Fruit fly (Drosophila melanogaster) whole organism: Measurements from ENCODE around the gene Ir94a.

ENCODE experiments used
- CG8478 ChIP-seq: fragments of >200 bp; optimal IDR thresholded peaks from 2 replicates; lab custom pipeline; 2018; ENCODE audit warnings: inconsistent platforms
- Dll ChIP-seq: fragments of >200 bp; optimal IDR thresholded peaks from 2 replicates; lab custom pipeline; 2017
- EcR ChIP-seq, 2 experiments: fragments of >200 bp; optimal IDR thresholded peaks; 2 replicates each; lab custom pipeline; 2017; ENCODE audit warnings: missing biosample characterization in 2 of 2, missing genetic modification characterization in 2 of 2, missing genetic modification reagents in 2 of 2
- pan ChIP-seq: fragments of >200 bp; optimal IDR thresholded peaks from 2 replicates; lab custom pipeline; 2017
- psq ChIP-seq: fragments of >200 bp; optimal IDR thresholded peaks from 2 replicates; lab custom pipeline; 2017
- usp ChIP-seq: fragments of >200 bp; optimal IDR thresholded peaks from 2 replicates; lab custom pipeline; 2017; ENCODE audit warnings: missing biosample characterization, missing genetic modification characterization, mixed read lengths

The Ir94a gene

dm6 chr3R:22113127-22113526, at the start of gene Ir94a:
Gene Ir94a (plus strand): TSS chr3R:22113427.
- TF ChIP-seq EcR (GFP tag; optimal IDR thresholded peaks at IDR 0.05; lab: Kevin White, UChicago) (no peak), psq (lab: Kevin White, UChicago) (no peak), usp (no peak), Dll (lab: Kevin White, UChicago) (no peak), pan (lab: Kevin White, UChicago) (no peak), CG8478 (lab: Kevin White, UChicago) (no peak)

- TF ChIP-seq CG8478 (lab: Kevin White, UChicago): no peak
- no peak for TF ChIP-seq psq (lab: Kevin White, UChicago)
- no peak for TF ChIP-seq EcR (GFP tag; optimal IDR thresholded peaks at IDR 0.05; lab: Kevin White, UChicago)
- TF ChIP-seq usp: no peak
- TF ChIP-seq pan (lab: Kevin White, UChicago): no peak
- TF ChIP-seq Dll (lab: Kevin White, UChicago): no peak
Observed at dm6 chr3R:22066440-22066839, 46.8 kb upstream of the Ir94a start.

DNA sequence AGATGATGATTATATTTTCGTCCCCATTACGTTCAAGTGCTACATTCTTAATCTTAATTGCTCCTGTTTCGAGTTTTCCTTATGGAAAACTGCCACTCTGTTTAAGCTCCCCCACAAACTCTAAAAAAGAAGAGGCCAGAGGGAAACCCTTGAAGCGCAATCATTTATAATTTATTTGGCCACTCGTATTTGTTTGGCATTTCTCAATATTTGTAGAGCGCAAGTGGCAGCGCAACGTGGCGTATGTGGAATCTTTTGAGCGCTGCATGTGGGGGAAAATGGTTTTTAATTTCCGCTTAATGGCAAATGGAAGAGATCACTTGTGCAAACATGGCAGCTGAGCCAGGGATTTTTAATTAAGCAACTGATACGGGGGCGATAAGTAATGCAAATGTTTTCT, 46.0 kb upstream of the Ir94a start:
- TF ChIP-seq pan (lab: Kevin White, UChicago): no peak
- no peak for TF ChIP-seq psq (lab: Kevin White, UChicago)
- TF ChIP-seq Dll (lab: Kevin White, UChicago): no peak

DNA sequence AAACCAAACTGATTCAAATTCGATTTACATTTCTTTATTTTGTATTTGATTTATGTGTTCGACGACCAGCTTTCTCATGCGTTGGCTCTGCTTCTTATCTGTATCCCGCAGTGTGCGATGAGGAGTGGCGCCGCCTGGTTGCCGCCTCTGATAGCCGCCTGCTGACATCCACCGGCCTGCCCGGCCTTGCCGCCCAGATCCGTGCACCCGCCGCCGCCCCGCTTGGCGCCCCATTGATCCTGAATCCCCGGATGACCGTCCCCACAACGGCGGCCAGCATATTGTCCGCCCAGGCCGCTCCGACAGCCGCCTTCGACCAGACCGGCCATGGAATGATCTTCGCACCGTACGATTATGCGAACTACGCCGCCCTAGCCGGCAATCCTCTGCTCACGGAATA, 41.6 kb upstream of the Ir94a start:
- TF ChIP-seq EcR (GFP tag; optimal IDR thresholded peaks at IDR 0.05; lab: Kevin White, UChicago) (no peak), CG8478 (lab: Kevin White, UChicago) (no peak), pan (lab: Kevin White, UChicago) (no peak), usp (no peak), psq (lab: Kevin White, UChicago) (no peak), Dll (lab: Kevin White, UChicago) (no peak)

DNA sequence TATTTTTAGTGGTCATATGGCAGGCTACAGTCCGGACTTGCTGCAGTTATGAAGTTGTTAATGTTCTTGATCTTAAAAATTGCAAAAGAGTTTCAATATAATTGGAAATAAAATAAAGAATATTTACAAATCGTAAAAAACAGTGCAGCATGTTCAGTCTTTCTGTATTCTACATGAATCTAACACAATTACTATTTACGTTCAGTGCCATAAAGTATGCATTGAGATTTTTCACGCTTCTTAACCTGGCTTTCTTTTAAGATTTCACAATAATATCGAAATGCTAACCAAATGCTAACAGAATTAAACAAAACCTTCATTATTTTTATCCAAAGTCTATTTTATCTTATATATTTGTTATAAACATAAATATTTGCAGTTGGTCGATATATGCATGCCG, 40.7 kb upstream of the Ir94a start:
- no peak for TF ChIP-seq psq (lab: Kevin White, UChicago)
- no peak for TF ChIP-seq usp
- no peak for TF ChIP-seq CG8478 (lab: Kevin White, UChicago)
- TF ChIP-seq pan (lab: Kevin White, UChicago): no peak
- TF ChIP-seq EcR (GFP tag; optimal IDR thresholded peaks at IDR 0.05; lab: Kevin White, UChicago): no peak
- TF ChIP-seq Dll (lab: Kevin White, UChicago): no peak

DNA sequence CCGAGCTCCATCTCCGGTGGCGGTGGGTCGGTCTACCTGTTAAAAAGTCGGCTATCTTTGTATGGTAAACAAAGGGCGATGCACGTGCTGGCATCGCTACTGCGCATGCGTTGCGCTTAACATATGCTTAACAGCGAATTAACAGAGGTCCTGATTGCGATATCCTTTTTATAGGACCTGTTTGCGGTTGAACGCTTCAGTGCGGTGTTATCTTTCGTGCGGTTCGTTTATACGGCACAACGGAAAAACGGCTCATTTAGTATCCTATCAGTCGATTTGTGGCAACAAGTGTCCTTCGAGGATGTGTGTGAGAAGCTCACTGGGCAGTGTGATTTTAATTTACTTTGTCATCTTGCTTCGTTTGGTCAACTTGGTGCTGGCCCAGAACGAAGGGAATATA, 33.1 kb upstream of the Ir94a start, which contains the start of gene CG13408:
CG13408 (plus strand) TSS at position 222 of the 400 bp plus-strand sequence.
- no peak for TF ChIP-seq CG8478 (lab: Kevin White, UChicago)
- TF ChIP-seq psq (lab: Kevin White, UChicago): no peak
- no peak for TF ChIP-seq EcR (GFP tag; optimal IDR thresholded peaks at IDR 0.05; lab: Kevin White, UChicago)
- TF ChIP-seq usp: no peak
- no peak for TF ChIP-seq Dll (lab: Kevin White, UChicago)
- TF ChIP-seq pan (lab: Kevin White, UChicago): no peak

- TF ChIP-seq EcR (GFP tag; optimal IDR thresholded peaks at IDR 0.05; lab: Kevin White, UChicago) (no peak), usp (no peak), psq (lab: Kevin White, UChicago) (no peak), CG8478 (lab: Kevin White, UChicago) (no peak), pan (lab: Kevin White, UChicago) (no peak), Dll (lab: Kevin White, UChicago) (no peak)
Observed at dm6 chr3R:22086297-22086696, 26.9 kb upstream of the Ir94a start, which contains the start of gene BomT3. Gene BomT3 (minus strand): TSS chr3R:22086397.

DNA sequence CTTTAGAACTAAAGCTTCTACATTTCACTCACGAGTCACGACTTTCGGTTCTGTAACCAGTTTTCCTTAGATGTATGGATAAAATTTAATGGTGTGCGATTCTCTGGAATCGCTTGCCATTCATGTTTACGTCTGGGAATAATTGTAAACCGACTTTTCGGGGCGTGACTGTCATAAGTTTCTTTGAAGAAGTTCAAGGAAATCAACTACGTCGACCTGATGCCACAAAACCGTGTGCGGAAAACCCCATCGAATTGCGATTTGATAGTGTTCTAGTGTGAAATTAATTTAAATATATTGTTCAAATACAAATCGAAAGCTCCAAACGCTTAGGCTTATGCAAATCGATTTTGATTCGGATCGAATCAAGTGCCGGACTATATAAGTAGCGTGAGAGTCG, 26.5 kb upstream of the Ir94a start, which contains the start of gene BomBc3:
BomBc3 (plus strand) TSS at position 301 of the 400 bp plus-strand sequence.
- TF ChIP-seq usp (no peak), pan (lab: Kevin White, UChicago) (no peak), psq (lab: Kevin White, UChicago) (no peak), EcR (GFP tag; optimal IDR thresholded peaks at IDR 0.05; lab: Kevin White, UChicago) (no peak), Dll (lab: Kevin White, UChicago) (no peak), CG8478 (lab: Kevin White, UChicago) (no peak)

dm6 chr3R:22093950-22094349, 19.3 kb upstream of the Ir94a start:
- no peak for TF ChIP-seq CG8478 (lab: Kevin White, UChicago)
- TF ChIP-seq Dll (lab: Kevin White, UChicago): no peak

- TF ChIP-seq psq (lab: Kevin White, UChicago) (no peak), pan (lab: Kevin White, UChicago) (no peak), CG8478 (lab: Kevin White, UChicago) (no peak), usp (no peak), Dll (lab: Kevin White, UChicago) (no peak), EcR (GFP tag; optimal IDR thresholded peaks at IDR 0.05; lab: Kevin White, UChicago) (no peak)
Observed at dm6 chr3R:22096893-22097292, 16.3 kb upstream of the Ir94a start.

DNA sequence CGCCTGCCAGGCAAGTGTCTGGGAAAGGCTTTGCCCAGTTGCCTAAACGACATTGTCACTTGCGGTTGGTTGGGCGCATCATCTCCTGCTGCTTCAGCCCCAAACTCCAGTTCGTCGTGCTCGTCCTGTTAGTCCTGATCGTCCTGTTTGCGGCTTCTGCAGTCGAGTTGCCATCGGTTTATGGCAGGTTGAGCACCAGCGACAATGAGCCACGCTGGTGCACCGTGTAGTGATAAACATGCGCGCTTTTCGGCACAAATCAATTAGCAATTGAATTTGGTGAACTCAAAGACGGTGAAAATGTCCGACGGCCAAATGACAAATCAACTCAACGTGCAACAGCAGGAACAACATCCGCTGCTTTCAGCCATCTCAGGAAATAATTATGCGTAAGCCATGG, 10.1 kb upstream of the Ir94a start, which contains the start of gene CG13407:
CG13407 (plus strand) TSS at position 301 of the 400 bp plus-strand sequence.
- TF ChIP-seq pan (lab: Kevin White, UChicago) (no peak), Dll (lab: Kevin White, UChicago) (no peak), EcR (GFP tag; optimal IDR thresholded peaks at IDR 0.05; lab: Kevin White, UChicago) (no peak), CG8478 (lab: Kevin White, UChicago) (no peak), psq (lab: Kevin White, UChicago) (no peak)

DNA sequence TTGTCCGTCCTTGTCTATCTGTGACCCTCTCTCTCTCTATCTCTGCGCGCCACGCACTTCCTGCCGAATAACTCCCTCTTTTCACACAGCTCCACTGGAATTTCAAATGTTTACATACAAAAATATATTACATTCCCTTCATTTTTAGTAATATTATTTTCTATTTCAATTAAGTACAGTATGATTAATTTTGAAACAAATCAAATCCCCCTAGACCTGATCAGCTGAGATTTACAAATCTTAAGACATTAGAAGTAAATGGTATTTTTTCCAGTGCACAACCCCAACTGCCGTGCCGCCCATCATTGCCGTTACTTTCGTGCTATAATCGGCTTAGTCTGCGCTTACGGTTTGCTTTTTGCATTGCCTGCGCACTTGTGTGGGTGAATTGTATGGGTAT, 4.9 kb upstream of the Ir94a start:
- TF ChIP-seq CG8478 (lab: Kevin White, UChicago) (no peak), pan (lab: Kevin White, UChicago) (no peak), psq (lab: Kevin White, UChicago) (no peak), EcR (GFP tag; optimal IDR thresholded peaks at IDR 0.05; lab: Kevin White, UChicago) (no peak), usp (no peak), Dll (lab: Kevin White, UChicago) (no peak)
